Worm (Caenorhabditis elegans): Measurements from ENCODE around the gene K05F1.9.
"Not testable (repeated sequence)": the region's sequence is repeated elsewhere in the genome, so short reads cannot be mapped to it uniquely, and the experiment has no call there.

DNA sequence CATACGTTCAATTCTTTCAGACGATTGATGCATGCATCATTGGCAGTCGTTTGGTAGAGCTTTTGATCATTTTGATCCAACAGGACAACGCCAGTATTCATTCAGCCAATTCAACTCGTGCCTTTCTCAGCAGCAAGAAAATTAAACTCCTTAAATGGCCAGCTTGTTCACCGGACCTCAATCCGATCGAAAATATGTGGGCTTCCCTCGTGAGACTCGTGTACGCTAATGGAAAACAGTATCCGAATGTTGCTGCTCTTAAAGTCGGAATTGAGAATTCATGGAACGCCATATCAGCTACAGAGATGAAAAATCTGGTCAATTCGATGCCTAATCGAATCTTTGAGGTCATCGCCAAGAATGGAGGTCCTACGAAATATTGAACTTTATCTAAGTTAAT is 14.4 kb upstream of the K05F1.9 start, which contains the start of gene wago-5:
- not testable (repeated sequence) for TF ChIP-seq ztf-11 (tag; optimal IDR thresholded peaks at IDR 0.05); elt-1 (tag; optimal IDR thresholded peaks at IDR 0.05; ENCODE audit: borderline replicate concordance, insufficient read depth); elt-3 (tag; optimal IDR thresholded peaks at IDR 0.05)
